Worm (Caenorhabditis elegans): ENCODE results near the gene F36F12.3.

DNA sequence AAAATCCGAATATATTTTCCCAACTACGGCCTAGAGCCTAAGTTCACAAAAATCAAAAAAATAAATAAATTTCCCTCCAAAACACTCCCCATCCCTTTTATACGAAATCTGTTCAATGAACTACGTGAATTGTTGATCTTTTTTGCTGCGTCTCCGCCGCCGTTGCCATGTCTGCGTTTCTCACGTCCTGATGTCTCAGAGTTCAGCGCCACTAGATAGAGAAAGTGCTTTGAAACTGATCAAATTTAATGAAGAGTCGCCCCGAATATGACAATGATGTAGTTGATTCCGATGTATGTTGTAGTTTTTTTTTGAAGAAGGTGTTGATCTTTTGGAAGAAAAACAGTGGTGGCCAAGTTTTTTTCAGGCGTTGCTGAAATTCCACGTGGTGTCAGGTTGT is 31.3 kb upstream of the F36F12.3 start:
- TF ChIP-seq fos-1 (tag; optimal IDR thresholded peaks at IDR 0.05) (no peak), lin-13 (GFP tag; optimal IDR thresholded peaks at IDR 0.05) (no peak), snpc-4 (tag; optimal IDR thresholded peaks at IDR 0.05) (no peak), unc-62 (GFP tag; optimal IDR thresholded peaks at IDR 0.05) (no peak), aly-2 (tag; optimal IDR thresholded peaks at IDR 0.05) (no peak), ama-1 (optimal IDR thresholded peaks at IDR 0.05) (no peak), skn-1 (tag; optimal IDR thresholded peaks at IDR 0.05) (no peak), nhr-237 (tag; optimal IDR thresholded peaks at IDR 0.05) (no peak), egl-27 (tag; optimal IDR thresholded peaks at IDR 0.05) (no peak), blmp-1 (tag; optimal IDR thresholded peaks at IDR 0.05; ENCODE audit: insufficient read depth) (no peak), alr-1 (tag; optimal IDR thresholded peaks at IDR 0.05) (no peak), ztf-11 (tag; optimal IDR thresholded peaks at IDR 0.05) (no peak), lin-39 (tag; optimal IDR thresholded peaks at IDR 0.05) (no peak), elt-1 (tag; optimal IDR thresholded peaks at IDR 0.05) (no peak)
